Worm (Caenorhabditis elegans) whole organism, L3 larva: ENCODE results near the gene T22D1.8.

Experiments
- ceh-9 ChIP-seq: sonication (generic microtip); optimal IDR thresholded peaks from 2 replicates; lab custom pipeline; 2018; ENCODE audit warnings: missing biosample characterization, missing genetic modification characterization
- daf-12 ChIP-seq: fragments of 150-350 bp; optimal IDR thresholded peaks from 2 replicates; lab custom pipeline; 2014; ENCODE audit warnings: missing biosample characterization, missing genetic modification reagents, missing genetic modification characterization
- elt-3 ChIP-seq, 3 experiments: fragments of 150-350 bp in 1 of 3; sonication (generic microtip) in 2 of 3; optimal IDR thresholded peaks; 2 replicates in 2 of 3; 4 replicates in 1 of 3; lab custom pipeline; 2014 to 2017; ENCODE audit warnings: missing biosample characterization in 3 of 3, missing genetic modification characterization in 3 of 3
- eor-1 ChIP-seq, 2 experiments: fragments of 150-350 bp; optimal IDR thresholded peaks; 2 replicates each; lab custom pipeline; 2014 to 2018; ENCODE audit warnings: missing biosample characterization in 2 of 2, missing genetic modification characterization in 2 of 2
- fkh-10 ChIP-seq: sonication (generic microtip); optimal IDR thresholded peaks from 2 replicates; lab custom pipeline; 2017; ENCODE audit warnings: missing biosample characterization, missing genetic modification reagents, missing genetic modification characterization
- hmg-11 ChIP-seq: sonication (generic microtip); optimal IDR thresholded peaks from 2 replicates; lab custom pipeline; 2016; ENCODE audit warnings: missing genetic modification characterization, missing compliant biosample characterization
- lin-15B ChIP-seq: fragments of 150-350 bp; optimal IDR thresholded peaks from 2 replicates; lab custom pipeline; 2014; ENCODE audit warnings: missing biosample characterization, missing genetic modification characterization
- lin-39 ChIP-seq: fragments of 150-350 bp; optimal IDR thresholded peaks from 2 replicates; lab custom pipeline; 2018; ENCODE audit warnings: missing biosample characterization, missing genetic modification reagents, missing genetic modification characterization
- mdl-1 ChIP-seq: fragments of 150-350 bp; optimal IDR thresholded peaks from 2 replicates; lab custom pipeline; 2014; ENCODE audit warnings: missing biosample characterization, missing genetic modification characterization
- mml-1 ChIP-seq: fragments of 150-350 bp; sonication (generic microtip); optimal IDR thresholded peaks from 3 replicates; lab custom pipeline; 2014; ENCODE audit warnings: missing biosample characterization, missing genetic modification characterization
- nhr-11 ChIP-seq: fragments of 150-350 bp; optimal IDR thresholded peaks from 2 replicates; lab custom pipeline; 2014; ENCODE audit warnings: missing biosample characterization, missing genetic modification characterization
- nhr-12 ChIP-seq: fragments of 150-350 bp; optimal IDR thresholded peaks from 2 replicates; lab custom pipeline; 2014; ENCODE audit warnings: missing biosample characterization, missing genetic modification characterization
- nhr-25 ChIP-seq: sonication (generic microtip); optimal IDR thresholded peaks from 2 replicates; lab custom pipeline; 2017; ENCODE audit warnings: missing biosample characterization, missing genetic modification characterization
- nhr-28 ChIP-seq: fragments of 150-350 bp; optimal IDR thresholded peaks from 2 replicates; lab custom pipeline; 2014; ENCODE audit warnings: missing biosample characterization, missing genetic modification characterization
- nhr-76 ChIP-seq: fragments of 150-350 bp; sonication (generic microtip); optimal IDR thresholded peaks from 5 replicates; lab custom pipeline; 2014; ENCODE audit warnings: missing biosample characterization, missing genetic modification characterization
- nhr-77 ChIP-seq: fragments of 150-350 bp; optimal IDR thresholded peaks from 2 replicates; lab custom pipeline; 2014; ENCODE audit warnings: missing biosample characterization, missing genetic modification characterization
- sea-2 ChIP-seq: fragments of 150-350 bp; sonication (generic microtip); optimal IDR thresholded peaks from 4 replicates; lab custom pipeline; 2014; ENCODE audit warnings: missing biosample characterization, missing genetic modification reagents, missing genetic modification characterization
- tbx-2 ChIP-seq: sonication (generic microtip); optimal IDR thresholded peaks from 2 replicates; lab custom pipeline; 2016; ENCODE audit warnings: mild to moderate bottlenecking, missing genetic modification characterization, missing compliant biosample characterization
- unc-39 ChIP-seq: sonication (generic microtip); optimal IDR thresholded peaks from 4 replicates; lab custom pipeline; 2017; ENCODE audit warnings: missing biosample characterization, missing genetic modification characterization

The T22D1.8 gene

ce11 chrIV:6859270-6859669 lies 46.9 kb downstream of the T22D1.8 start, which contains the start of gene R13H7.2:
R13H7.2 (minus strand) TSS chrIV:6859370.
- no peak for TF ChIP-seq daf-12 (tag; lab: Kevin White, UChicago)
- TF ChIP-seq mdl-1 (tag; lab: Kevin White, UChicago), result no peak
- TF ChIP-seq ceh-9 (tag; lab: Kevin White, UChicago), result no peak
- no peak for TF ChIP-seq lin-15B (tag; lab: Kevin White, UChicago)
- TF ChIP-seq fkh-10 (GFP tag; lab: Kevin White, UChicago), result no peak
- no peak for TF ChIP-seq mml-1 (tag; lab: Kevin White, UChicago)
- no peak for TF ChIP-seq nhr-76 (tag; lab: Kevin White, UChicago)
- TF ChIP-seq nhr-28 (tag; lab: Kevin White, UChicago), result no peak
- no peak for TF ChIP-seq tbx-2 (tag; lab: Kevin White, UChicago)
- TF ChIP-seq nhr-77 (tag; lab: Kevin White, UChicago), result no peak
- no peak for TF ChIP-seq hmg-11 (tag; lab: Kevin White, UChicago)
- TF ChIP-seq unc-39 (tag; lab: Kevin White, UChicago), result no peak
- TF ChIP-seq nhr-11 (tag; lab: Kevin White, UChicago), result no peak

DNA sequence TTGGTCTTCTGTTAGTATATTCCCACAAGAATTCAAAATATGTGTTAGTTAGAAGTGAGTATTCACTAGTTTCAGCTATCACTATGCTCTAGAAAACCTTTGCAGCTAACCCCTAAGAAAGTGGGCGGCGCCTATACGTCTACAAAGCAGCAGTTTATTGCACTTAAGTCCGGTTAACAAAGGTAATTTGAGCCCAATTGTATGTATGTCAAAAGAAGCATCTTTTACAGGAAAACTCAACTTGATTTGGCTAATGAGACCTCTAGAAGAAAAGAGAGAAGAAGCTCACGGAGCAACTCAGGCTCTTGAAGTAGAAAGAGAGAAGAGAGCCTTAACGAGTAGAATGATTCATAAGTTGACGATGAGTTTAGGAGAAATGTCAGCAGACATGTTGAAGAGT lies 53.4 kb downstream of the T22D1.8 start:
- no peak for TF ChIP-seq lin-39
- no peak for TF ChIP-seq sea-2 (GFP tag; lab: Kevin White, UChicago)
- no peak for TF ChIP-seq eor-1 (tag; optimal IDR thresholded peaks at IDR 0.05; lab: Kevin White, UChicago)
- TF ChIP-seq nhr-12 (tag; lab: Kevin White, UChicago), result no peak
- TF ChIP-seq nhr-25 (tag; lab: Kevin White, UChicago), result no peak
- no peak for TF ChIP-seq elt-3 (tag; optimal IDR thresholded peaks at IDR 0.05; lab: Kevin White, UChicago)
